Worm (Caenorhabditis elegans): Measurements from ENCODE around the gene nhr-141.

Gene nhr-141

ce11 chrV:7436911-7437310 is 7.5 kb upstream of the nhr-141 start (continued):
- TF ChIP-seq ceh-90 (tag; optimal IDR thresholded peaks at IDR 0.05) (no peak), lsy-2 (tag; optimal IDR thresholded peaks at IDR 0.05) (peak in 1 of 2 experiments; percentile 44), tlp-1 (tag; optimal IDR thresholded peaks at IDR 0.05) (no peak), mef-2 (tag; optimal IDR thresholded peaks at IDR 0.05) (no peak), fkh-4 (tag; optimal IDR thresholded peaks at IDR 0.05; ENCODE audit: borderline replicate concordance) (no peak), lin-15B (tag; optimal IDR thresholded peaks at IDR 0.05) (no peak), aha-1 (tag; optimal IDR thresholded peaks at IDR 0.05) (no peak), alr-1 (tag; optimal IDR thresholded peaks at IDR 0.05; ENCODE audit: borderline replicate concordance) (no peak), sox-4 (tag; optimal IDR thresholded peaks at IDR 0.05) (no peak), skn-1 (tag; optimal IDR thresholded peaks at IDR 0.05) (peak; percentile 54)

DNA sequence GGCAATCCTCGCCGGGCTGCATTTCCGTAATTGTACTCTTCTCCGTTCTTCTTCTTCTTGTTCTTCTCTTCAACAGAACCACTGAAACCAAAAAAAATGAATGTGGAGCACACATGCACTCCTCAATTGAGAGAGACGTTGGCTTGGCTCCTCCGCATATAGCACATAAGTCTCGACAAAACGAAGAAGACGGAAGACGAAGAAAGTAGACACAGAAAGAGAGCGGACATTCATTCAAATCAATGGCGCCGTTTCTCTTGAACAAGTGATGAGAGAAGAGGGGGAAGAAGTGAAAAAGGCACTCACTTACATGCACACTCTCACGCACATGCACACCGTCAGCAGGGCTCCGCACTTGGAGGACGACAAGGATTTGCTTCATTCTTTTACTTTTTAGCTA is 6.9 kb upstream of the nhr-141 start, which contains the start of gene F25E5.9:
Gene F25E5.9, minus strand, starts transcription at position 382 of the 400 bp plus-strand sequence.
- TF ChIP-seq lin-39 (tag; optimal IDR thresholded peaks at IDR 0.05) (no peak), C16A3.4 (tag; optimal IDR thresholded peaks at IDR 0.05) (no peak), nhr-77 (tag; optimal IDR thresholded peaks at IDR 0.05) (no peak), nhr-71 (tag; optimal IDR thresholded peaks at IDR 0.05) (no peak), nhr-19 (GFP tag; conservative IDR thresholded peaks at IDR 0.05) (no peak; the same call in 1 of the 2 replicates), dpl-1 (GFP tag; optimal IDR thresholded peaks at IDR 0.05) (peak in 1 of 3 experiments; percentile 11), snu-23 (GFP tag; optimal IDR thresholded peaks at IDR 0.05) (no peak), unc-86 (tag; optimal IDR thresholded peaks at IDR 0.05) (peak; percentile 5), C34B4.2 (tag; optimal IDR thresholded peaks at IDR 0.05) (no peak), elt-2 (tag; optimal IDR thresholded peaks at IDR 0.05) (no peak), zag-1 (tag; optimal IDR thresholded peaks at IDR 0.05) (no peak), unc-130 (tag; optimal IDR thresholded peaks at IDR 0.05) (no peak), dsc-1 (tag; optimal IDR thresholded peaks at IDR 0.05) (peak; percentile 2), vab-15 (tag; optimal IDR thresholded peaks at IDR 0.05) (no peak), egl-27 (tag; optimal IDR thresholded peaks at IDR 0.05) (no peak), sup-37 (GFP tag; optimal IDR thresholded peaks at IDR 0.05) (no peak), elt-3 (tag; optimal IDR thresholded peaks at IDR 0.05) (no peak), ces-1 (GFP tag; optimal IDR thresholded peaks at IDR 0.05) (no peak), ets-5 (GFP tag; IDR thresholded peaks at IDR 0.05) (no peak), isw-1 (GFP tag; IDR thresholded peaks at IDR 0.05) (no peak), fkh-10 (GFP tag; optimal IDR thresholded peaks at IDR 0.05) (peak; percentile 38), lin-14 (GFP tag; optimal IDR thresholded peaks at IDR 0.05) (peak; percentile 86), efl-1 (optimal IDR thresholded peaks at IDR 0.05) (peak in 1 of 2 experiments; percentile 11), efl-1 (GFP tag; optimal IDR thresholded peaks at IDR 0.05 in 1 of 2) (no peak), ceh-63 (GFP tag; optimal IDR thresholded peaks at IDR 0.05) (no peak), nhr-76 (tag; optimal IDR thresholded peaks at IDR 0.05) (no peak), hlh-17 (GFP tag; optimal IDR thresholded peaks at IDR 0.05; ENCODE audit: borderline replicate concordance) (no peak), egl-13 (tag; optimal IDR thresholded peaks at IDR 0.05) (no peak), nhr-90 (tag; optimal IDR thresholded peaks at IDR 0.05; ENCODE audit: poor library complexity) (no peak), ztf-4 (tag; optimal IDR thresholded peaks at IDR 0.05) (no peak), tlp-1 (tag; optimal IDR thresholded peaks at IDR 0.05) (no peak), nhr-237 (tag; optimal IDR thresholded peaks at IDR 0.05) (no peak), Y116A8C.19 (tag; optimal IDR thresholded peaks at IDR 0.05; ENCODE audit: borderline replicate concordance) (no peak), nhr-47 (tag; optimal IDR thresholded peaks at IDR 0.05) (no peak), grh-1 (GFP tag; IDR thresholded peaks at IDR 0.05) (no peak), fos-1 (tag; optimal IDR thresholded peaks at IDR 0.05) (no peak), pqm-1 (tag; optimal IDR thresholded peaks at IDR 0.05) (no peak), hpl-2 (GFP tag; optimal IDR thresholded peaks at IDR 0.05) (no peak), pag-3 (tag; optimal IDR thresholded peaks at IDR 0.05; ENCODE audit: borderline replicate concordance, insufficient read depth) (no peak), lsy-2 (tag; optimal IDR thresholded peaks at IDR 0.05) (peak in 1 of 2 experiments; percentile 27), nhr-28 (tag; optimal IDR thresholded peaks at IDR 0.05) (no peak), sox-4 (tag; optimal IDR thresholded peaks at IDR 0.05) (no peak), ceh-82 (tag; optimal IDR thresholded peaks at IDR 0.05) (peak in 1 of 3 experiments; percentile 25), zip-4 (GFP tag; optimal IDR thresholded peaks at IDR 0.05) (no peak)

All from whole organism, L1 larva.